Worm (Caenorhabditis elegans) whole organism, L3 larva: ENCODE results near the gene dpy-4.

Experiments
- R02D3.7 ChIP-seq: fragments of 150-350 bp; optimal IDR thresholded peaks from 2 replicates; lab custom pipeline; 2014; ENCODE audit warnings: missing biosample characterization, missing genetic modification characterization
- ZK546.5 ChIP-seq: sonication (generic microtip); optimal IDR thresholded peaks from 2 replicates; lab custom pipeline; 2017; ENCODE audit warnings: missing biosample characterization, missing genetic modification characterization
- aly-2 ChIP-seq: fragments of 150-350 bp; optimal IDR thresholded peaks from 2 replicates; lab custom pipeline; 2014; ENCODE audit warnings: missing biosample characterization, missing genetic modification characterization
- ceh-16 ChIP-seq: sonication (generic microtip); optimal IDR thresholded peaks from 2 replicates; lab custom pipeline; 2017; ENCODE audit warnings: missing biosample characterization, missing genetic modification characterization
- ceh-28 ChIP-seq: fragments of 150-350 bp; optimal IDR thresholded peaks from 2 replicates; lab custom pipeline; 2014; ENCODE audit warnings: missing biosample characterization, missing genetic modification reagents, missing genetic modification characterization
- ceh-82 ChIP-seq: fragments of 150-350 bp; optimal IDR thresholded peaks from 2 replicates; lab custom pipeline; 2014; ENCODE audit warnings: missing biosample characterization, missing genetic modification characterization
- ceh-9 ChIP-seq: sonication (generic microtip); optimal IDR thresholded peaks from 2 replicates; lab custom pipeline; 2018; ENCODE audit warnings: missing biosample characterization, missing genetic modification characterization
- daf-12 ChIP-seq: fragments of 150-350 bp; optimal IDR thresholded peaks from 2 replicates; lab custom pipeline; 2014; ENCODE audit warnings: missing biosample characterization, missing genetic modification reagents, missing genetic modification characterization
- egl-27 ChIP-seq: sonication (generic microtip); optimal IDR thresholded peaks from 4 replicates; lab custom pipeline; 2017; ENCODE audit warnings: missing biosample characterization, missing genetic modification reagents, missing genetic modification characterization
- elt-2 ChIP-seq: sonication (generic microtip); optimal IDR thresholded peaks from 2 replicates; lab custom pipeline; 2016; ENCODE audit warnings: missing genetic modification reagents, mild to moderate bottlenecking, missing genetic modification characterization, missing compliant biosample characterization
- elt-3 ChIP-seq, 3 experiments: fragments of 150-350 bp in 1 of 3; sonication (generic microtip) in 2 of 3; optimal IDR thresholded peaks; 2 replicates in 2 of 3; 4 replicates in 1 of 3; lab custom pipeline; 2014 to 2017; ENCODE audit warnings: missing biosample characterization in 3 of 3, missing genetic modification characterization in 3 of 3
- eor-1 ChIP-seq, 2 experiments: fragments of 150-350 bp; optimal IDR thresholded peaks; 2 replicates each; lab custom pipeline; 2014 to 2018; ENCODE audit warnings: missing biosample characterization in 2 of 2, missing genetic modification characterization in 2 of 2
- fkh-10 ChIP-seq: sonication (generic microtip); optimal IDR thresholded peaks from 2 replicates; lab custom pipeline; 2017; ENCODE audit warnings: missing biosample characterization, missing genetic modification reagents, missing genetic modification characterization
- fkh-2 ChIP-seq: fragments of 150-350 bp; optimal IDR thresholded peaks from 2 replicates; lab custom pipeline; 2014; ENCODE audit warnings: missing biosample characterization, missing genetic modification reagents, missing genetic modification characterization
- fos-1 ChIP-seq: fragments of 150-350 bp; optimal IDR thresholded peaks from 2 replicates; lab custom pipeline; 2014; ENCODE audit warnings: missing biosample characterization, missing genetic modification characterization
- hmg-11 ChIP-seq: sonication (generic microtip); optimal IDR thresholded peaks from 2 replicates; lab custom pipeline; 2016; ENCODE audit warnings: missing genetic modification characterization, missing compliant biosample characterization
- jun-1 ChIP-seq: fragments of 150-350 bp; optimal IDR thresholded peaks from 2 replicates; lab custom pipeline; 2014; ENCODE audit warnings: missing biosample characterization, missing genetic modification reagents, missing genetic modification characterization
- lin-15B ChIP-seq: fragments of 150-350 bp; optimal IDR thresholded peaks from 2 replicates; lab custom pipeline; 2014; ENCODE audit warnings: missing biosample characterization, missing genetic modification characterization
- lin-39 ChIP-seq: fragments of 150-350 bp; optimal IDR thresholded peaks from 2 replicates; lab custom pipeline; 2018; ENCODE audit warnings: missing biosample characterization, missing genetic modification reagents, missing genetic modification characterization
- lsy-12 ChIP-seq: sonication (generic microtip); optimal IDR thresholded peaks from 2 replicates; lab custom pipeline; 2016; ENCODE audit warnings: mild to moderate bottlenecking, missing genetic modification characterization, missing compliant biosample characterization
- mdl-1 ChIP-seq: fragments of 150-350 bp; optimal IDR thresholded peaks from 2 replicates; lab custom pipeline; 2014; ENCODE audit warnings: missing biosample characterization, missing genetic modification characterization
- nfya-1 ChIP-seq: sonication (generic microtip); optimal IDR thresholded peaks from 2 replicates; lab custom pipeline; 2017; ENCODE audit warnings: missing genetic modification characterization, mild to moderate bottlenecking, missing compliant biosample characterization, antibody characterized with exemption, moderate library complexity; ENCODE audit not compliant: insufficient read depth
- nhr-11 ChIP-seq: fragments of 150-350 bp; optimal IDR thresholded peaks from 2 replicates; lab custom pipeline; 2014; ENCODE audit warnings: missing biosample characterization, missing genetic modification characterization
- nhr-12 ChIP-seq: fragments of 150-350 bp; optimal IDR thresholded peaks from 2 replicates; lab custom pipeline; 2014; ENCODE audit warnings: missing biosample characterization, missing genetic modification characterization
- nhr-23 ChIP-seq: fragments of 150-350 bp; optimal IDR thresholded peaks from 2 replicates; lab custom pipeline; 2014; ENCODE audit warnings: missing biosample characterization, missing genetic modification reagents, missing genetic modification characterization
- nhr-237 ChIP-seq: fragments of 150-350 bp; optimal IDR thresholded peaks from 2 replicates; lab custom pipeline; 2014; ENCODE audit warnings: missing biosample characterization, missing genetic modification characterization
- nhr-43 ChIP-seq: sonication (generic microtip); optimal IDR thresholded peaks from 2 replicates; lab custom pipeline; 2016; ENCODE audit warnings: mild to moderate bottlenecking, missing genetic modification characterization, missing compliant biosample characterization; ENCODE audit not compliant: poor library complexity, severe bottlenecking
- nhr-67 ChIP-seq: fragments of 150-350 bp; optimal IDR thresholded peaks from 2 replicates; lab custom pipeline; 2014; ENCODE audit warnings: missing biosample characterization, missing genetic modification characterization
- nhr-76 ChIP-seq: fragments of 150-350 bp; sonication (generic microtip); optimal IDR thresholded peaks from 5 replicates; lab custom pipeline; 2014; ENCODE audit warnings: missing biosample characterization, missing genetic modification characterization
- nhr-77 ChIP-seq: fragments of 150-350 bp; optimal IDR thresholded peaks from 2 replicates; lab custom pipeline; 2014; ENCODE audit warnings: missing biosample characterization, missing genetic modification characterization
- pha-4 ChIP-seq: fragments of 150-350 bp; optimal IDR thresholded peaks from 2 replicates; lab custom pipeline; 2014; ENCODE audit warnings: missing biosample characterization, missing genetic modification reagents, missing genetic modification characterization
- pqm-1 ChIP-seq: fragments of 150-350 bp; optimal IDR thresholded peaks from 2 replicates; lab custom pipeline; 2017; ENCODE audit warnings: missing biosample characterization, missing genetic modification characterization, inconsistent platforms
- sea-2 ChIP-seq: fragments of 150-350 bp; sonication (generic microtip); optimal IDR thresholded peaks from 4 replicates; lab custom pipeline; 2014; ENCODE audit warnings: missing biosample characterization, missing genetic modification reagents, missing genetic modification characterization
- skn-1 ChIP-seq: fragments of 150-350 bp; optimal IDR thresholded peaks from 2 replicates; lab custom pipeline; 2014; ENCODE audit warnings: missing biosample characterization, missing genetic modification characterization
- snpc-4 ChIP-seq: fragments of 150-350 bp; optimal IDR thresholded peaks from 2 replicates; lab custom pipeline; 2014; ENCODE audit warnings: missing biosample characterization, missing genetic modification characterization
- unc-62 ChIP-seq: fragments of 150-350 bp; sonication (generic microtip); optimal IDR thresholded peaks from 4 replicates; lab custom pipeline; 2014; ENCODE audit warnings: missing biosample characterization, missing genetic modification reagents, missing genetic modification characterization
- ztf-11 ChIP-seq: fragments of 150-350 bp; optimal IDR thresholded peaks from 2 replicates; lab custom pipeline; 2014; ENCODE audit warnings: missing biosample characterization, missing genetic modification characterization
- ztf-4 ChIP-seq: fragments of 150-350 bp; optimal IDR thresholded peaks from 2 replicates; lab custom pipeline; 2014; ENCODE audit warnings: missing biosample characterization, missing genetic modification characterization

dpy-4 gene

DNA sequence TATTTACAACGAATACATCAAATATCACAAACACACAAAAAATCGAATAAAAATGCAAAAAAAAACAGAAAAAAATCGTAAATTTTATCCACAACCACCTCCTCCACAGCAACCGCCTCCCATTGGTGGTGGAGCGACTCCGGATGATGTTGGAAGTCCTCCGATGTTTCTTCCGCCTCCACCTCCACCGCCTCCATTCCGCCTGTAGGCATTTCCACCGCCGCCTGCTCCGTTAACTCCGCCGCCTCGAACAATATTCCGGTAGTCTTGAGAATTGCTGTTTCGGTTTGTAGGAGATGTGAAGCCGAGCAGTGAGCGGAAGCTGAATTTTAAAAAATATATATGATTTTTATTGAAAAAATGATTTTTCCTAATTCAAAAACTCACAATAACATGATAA, 41.8 kb upstream of the dpy-4 start:
- TF ChIP-seq fos-1 (tag; lab: Kevin White, UChicago) (no peak), mdl-1 (tag; lab: Kevin White, UChicago) (no peak), nhr-43 (tag; lab: Kevin White, UChicago) (no peak), nhr-77 (tag; lab: Kevin White, UChicago) (no peak), nhr-12 (tag; lab: Kevin White, UChicago) (no peak)

DNA sequence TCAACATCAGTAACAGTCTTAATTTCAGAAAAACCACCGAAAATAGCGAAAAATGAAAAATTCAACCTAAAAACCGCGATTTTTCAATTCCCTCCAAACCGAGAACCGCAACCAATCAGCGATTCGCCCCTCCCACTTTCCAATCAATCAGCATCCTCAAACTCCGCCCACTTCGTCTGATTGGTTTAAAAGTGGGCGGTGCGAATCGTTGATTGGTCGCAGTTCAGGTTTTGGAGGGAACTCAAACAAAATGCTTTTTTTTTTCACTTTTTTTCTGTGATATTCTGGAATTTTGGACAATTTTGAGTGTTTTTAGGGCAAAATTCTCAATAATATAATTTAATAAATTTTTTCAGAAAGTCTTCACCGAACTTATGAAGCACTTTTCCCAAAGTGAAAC, 41.3 kb upstream of the dpy-4 start:
- TF ChIP-seq nhr-237 (tag; lab: Kevin White, UChicago) (no peak), snpc-4 (no peak), ceh-9 (tag; lab: Kevin White, UChicago) (no peak), nfya-1 (peak; percentile 82)

DNA sequence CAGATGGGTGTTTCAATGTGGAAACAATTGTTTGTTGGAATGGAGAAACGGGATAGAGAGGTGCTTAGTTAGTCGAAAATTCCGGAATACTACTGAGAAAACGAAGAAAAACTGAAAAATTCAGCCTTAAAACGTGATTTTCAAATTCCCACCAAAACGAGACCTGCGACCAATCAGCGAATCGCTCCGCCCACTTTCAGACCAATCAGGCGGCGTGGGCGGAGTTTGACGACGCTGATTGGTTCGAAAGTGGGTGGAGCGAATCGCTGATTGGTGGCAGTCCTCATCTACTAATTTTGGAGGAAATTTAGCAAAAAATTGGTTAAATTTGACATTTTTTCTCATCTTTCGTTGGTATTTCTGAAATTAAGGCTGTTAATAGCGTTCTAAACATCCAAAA, 40.8 kb upstream of the dpy-4 start:
- no peak for TF ChIP-seq eor-1 (tag; optimal IDR thresholded peaks at IDR 0.05; lab: Kevin White, UChicago)
- no peak for TF ChIP-seq nhr-12 (tag; lab: Kevin White, UChicago)
- peak; percentile 98 for TF ChIP-seq nfya-1

- TF ChIP-seq fkh-2 (no peak), nfya-1 (peak; percentile 70), nhr-12 (tag; lab: Kevin White, UChicago) (no peak), R02D3.7 (tag; lab: Kevin White, UChicago) (peak; percentile 27), ceh-82 (no peak), nhr-67 (tag; lab: Kevin White, UChicago) (no peak), elt-3 (tag; optimal IDR thresholded peaks at IDR 0.05; lab: Kevin White, UChicago) (no peak), egl-27 (tag; lab: Kevin White, UChicago) (no peak), nhr-11 (no peak), ceh-16 (no peak), pha-4 (tag; lab: Kevin White, UChicago) (peak; percentile 78), ceh-9 (tag; lab: Kevin White, UChicago) (no peak), lin-15B (peak; percentile 69), hmg-11 (tag; lab: Kevin White, UChicago) (no peak), aly-2 (tag; lab: Kevin White, UChicago) (no peak), ceh-28 (tag; lab: Kevin White, UChicago) (peak; percentile 24), sea-2 (GFP tag; lab: Kevin White, UChicago) (no peak), fos-1 (tag; lab: Kevin White, UChicago) (no peak), ztf-4 (no peak), nhr-237 (tag; lab: Kevin White, UChicago) (no peak), elt-2 (tag; lab: Kevin White, UChicago) (no peak), lin-39 (no peak), skn-1 (peak; percentile 31), nhr-23 (tag; lab: Kevin White, UChicago) (peak; percentile 17), pqm-1 (tag; lab: Kevin White, UChicago) (peak; percentile 2), snpc-4 (peak; percentile 52), nhr-76 (tag; lab: Kevin White, UChicago) (no peak), eor-1 (tag; optimal IDR thresholded peaks at IDR 0.05; lab: Kevin White, UChicago) (no peak), unc-62 (no peak), jun-1 (tag; lab: Kevin White, UChicago) (no peak)
These were observed 38.8 kb upstream of the dpy-4 start, which contains the start of gene fcd-2 for ce11 chrIV:15025384-15025783. TSS of gene fcd-2 (plus strand) at chrIV:15025710.

DNA sequence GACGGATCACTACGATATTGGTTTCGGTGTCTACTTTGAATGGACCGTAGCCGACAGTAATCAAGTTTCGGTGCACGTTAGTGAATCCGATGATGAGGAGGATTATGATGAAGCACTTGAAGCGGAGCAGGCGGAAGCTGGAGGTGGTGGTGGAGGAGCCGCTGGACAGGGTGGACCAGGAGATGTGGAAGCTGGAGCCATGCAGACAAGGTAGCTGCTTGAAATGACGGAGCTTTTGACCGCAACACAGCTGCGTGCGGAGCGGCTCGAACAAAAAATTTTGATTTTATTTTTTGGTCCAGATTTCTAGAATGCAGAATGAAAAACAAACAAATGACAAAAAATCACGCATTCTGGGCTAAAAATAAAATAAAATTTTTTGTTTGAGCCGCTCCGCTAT, 37.8 kb upstream of the dpy-4 start:
- TF ChIP-seq ztf-11 (tag; lab: Kevin White, UChicago): no peak
- TF ChIP-seq ceh-16: no peak
- no peak for TF ChIP-seq ceh-82
- no peak for TF ChIP-seq nhr-237 (tag; lab: Kevin White, UChicago)
- TF ChIP-seq pha-4 (tag; lab: Kevin White, UChicago): no peak
- no peak for TF ChIP-seq mdl-1 (tag; lab: Kevin White, UChicago)
- no peak for TF ChIP-seq ZK546.5 (tag; lab: Kevin White, UChicago)
- TF ChIP-seq lsy-12 (tag; lab: Kevin White, UChicago): no peak
- TF ChIP-seq R02D3.7 (tag; lab: Kevin White, UChicago): no peak
- no peak for TF ChIP-seq daf-12 (tag; lab: Kevin White, UChicago)
- no peak for TF ChIP-seq ztf-4
- TF ChIP-seq aly-2 (tag; lab: Kevin White, UChicago): no peak
- no peak for TF ChIP-seq nhr-12 (tag; lab: Kevin White, UChicago)
- TF ChIP-seq fkh-10 (GFP tag; lab: Kevin White, UChicago): no peak
- no peak for TF ChIP-seq nhr-11
- no peak for TF ChIP-seq unc-62
- TF ChIP-seq fos-1 (tag; lab: Kevin White, UChicago): no peak
- no peak for TF ChIP-seq sea-2 (GFP tag; lab: Kevin White, UChicago)
